Fruit fly (Drosophila melanogaster): ENCODE data around the gene CG14691.

DNA sequence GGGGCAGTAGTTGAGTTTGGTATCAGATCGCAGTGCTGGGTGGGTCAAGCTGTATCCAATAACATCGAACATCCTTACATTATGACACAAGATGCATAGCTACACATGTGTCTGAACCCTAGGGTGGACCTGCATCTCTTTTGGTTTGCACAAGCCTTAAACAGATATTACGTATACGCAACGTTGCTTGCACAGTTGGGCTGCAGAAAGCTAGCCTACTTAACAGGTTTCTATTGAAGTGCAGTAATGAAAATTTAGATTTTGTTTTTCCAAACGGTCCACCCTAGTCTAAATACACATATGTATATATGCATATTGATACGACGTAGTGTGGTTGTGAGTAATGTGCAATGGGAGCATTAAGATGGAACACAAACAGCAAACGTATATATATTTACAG is 19.8 kb upstream of the CG14691 start:
- TF ChIP-seq psq (optimal IDR thresholded peaks at IDR 0.05) (no peak), Dll (optimal IDR thresholded peaks at IDR 0.05) (no peak), pan (optimal IDR thresholded peaks at IDR 0.05) (no peak), usp (GFP tag; optimal IDR thresholded peaks at IDR 0.05) (no peak), CG8478 (optimal IDR thresholded peaks at IDR 0.05) (no peak)

Measured in whole organism.